Worm (Caenorhabditis elegans): Measurements from ENCODE around the gene ZK354.8.

DNA sequence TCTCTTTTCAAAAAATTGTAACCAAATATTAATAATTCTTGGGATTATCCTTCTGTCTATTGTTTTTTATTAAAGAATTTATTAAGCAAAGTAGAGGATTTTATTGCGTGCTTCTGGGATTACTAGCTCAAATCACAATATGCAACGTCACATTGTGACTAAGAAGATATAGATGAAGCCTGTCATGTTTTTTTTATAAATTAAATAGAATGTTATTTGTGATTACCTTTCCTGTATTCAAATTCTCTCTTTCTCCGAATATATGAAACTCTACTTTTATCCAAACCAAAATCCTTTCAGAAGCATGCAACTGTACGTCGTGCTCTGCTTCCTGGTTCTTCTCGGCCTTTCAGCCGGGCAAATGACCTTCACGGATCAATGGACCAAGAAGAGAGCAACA is 15.4 kb downstream of the ZK354.8 start, which contains the start of gene nlp-47:
- TF ChIP-seq ztf-11 (tag; optimal IDR thresholded peaks at IDR 0.05), result no peak
- no peak for TF ChIP-seq nhr-237 (tag; optimal IDR thresholded peaks at IDR 0.05)
- TF ChIP-seq mab-5 (tag; optimal IDR thresholded peaks at IDR 0.05), result no peak
- TF ChIP-seq unc-62 (GFP tag; optimal IDR thresholded peaks at IDR 0.05), result no peak
